Fruit fly (Drosophila melanogaster) whole organism, embryonic: Measurements from ENCODE around the gene CG5850.

Experiments used
- Awh ChIP-seq: fragments of 200-800 bp; sonication (Bioruptor generic); IDR thresholded peaks from 2 replicates; pipeline ENCODE4, ENCODE4 v1.3.6; 2022; ENCODE audit warnings: missing biosample characterization, missing genetic modification characterization
- Bteb2 ChIP-seq: fragments of 200-800 bp; sonication (Bioruptor generic); optimal IDR thresholded peaks from 2 replicates; lab custom pipeline; 2016; ENCODE audit warnings: missing biosample characterization, missing genetic modification characterization
- CG10267 ChIP-seq: fragments of 200-800 bp; sonication (Bioruptor generic); optimal IDR thresholded peaks from 2 replicates; lab custom pipeline; 2018; ENCODE audit warnings: missing biosample characterization, mild to moderate bottlenecking, missing genetic modification characterization, moderate library complexity
- CG10543 ChIP-seq: fragments of 200-800 bp; sonication (Bioruptor generic); optimal IDR thresholded peaks from 3 replicates; lab custom pipeline; 2017; ENCODE audit warnings: missing biosample characterization, mild to moderate bottlenecking, missing genetic modification characterization, moderate library complexity
- CG12155 ChIP-seq: fragments of 200-800 bp; sonication (Bioruptor generic); optimal IDR thresholded peaks from 3 replicates; lab custom pipeline; 2016; ENCODE audit warnings: missing biosample characterization, missing genetic modification characterization
- CG13287 ChIP-seq: fragments of 200-800 bp; sonication (Bioruptor generic); IDR thresholded peaks from 2 replicates; pipeline ENCODE4 v1.3.6; 2022; ENCODE audit warnings: missing biosample characterization, missing genetic modification characterization; ENCODE audit not compliant: partially characterized antibody
- CG14710 ChIP-seq: fragments of 200-800 bp; sonication (Bioruptor generic); optimal IDR thresholded peaks from 3 replicates; lab custom pipeline; 2019; ENCODE audit warnings: missing biosample characterization, mild to moderate bottlenecking, missing genetic modification characterization, moderate library complexity
- CG14965 ChIP-seq: fragments of 200-800 bp; sonication (Bioruptor generic); optimal IDR thresholded peaks from 2 replicates; lab custom pipeline; 2016; ENCODE audit warnings: missing biosample characterization, missing genetic modification characterization, borderline replicate concordance
- CG15073 ChIP-seq: fragments of 200-800 bp; sonication (Bioruptor generic); optimal IDR thresholded peaks from 2 replicates; lab custom pipeline; 2016; ENCODE audit warnings: missing biosample characterization, missing genetic modification characterization
- CG15696 ChIP-seq: fragments of 200-800 bp; sonication (Bioruptor generic); optimal IDR thresholded peaks from 2 replicates; lab custom pipeline; 2019; ENCODE audit warnings: missing biosample characterization, mild to moderate bottlenecking, missing genetic modification characterization, moderate library complexity
- CG1647 ChIP-seq: fragments of 200-800 bp; sonication (Bioruptor generic); optimal IDR thresholded peaks from 3 replicates; lab custom pipeline; 2016; ENCODE audit warnings: missing biosample characterization, missing genetic modification characterization
- CG17385 ChIP-seq: fragments of 200-800 bp; sonication (Bioruptor generic); optimal IDR thresholded peaks from 3 replicates; lab custom pipeline; 2018; ENCODE audit warnings: missing biosample characterization, mild to moderate bottlenecking, missing genetic modification characterization
- CG2120 ChIP-seq: fragments of 200-800 bp; sonication (Bioruptor generic); optimal IDR thresholded peaks from 3 replicates; lab custom pipeline; 2016; ENCODE audit warnings: missing biosample characterization, missing genetic modification characterization
- CG6175 ChIP-seq: fragments of 200-800 bp; sonication (Bioruptor generic); IDR thresholded peaks from 3 replicates; pipeline ENCODE4 v1.3.6; 2022; ENCODE audit warnings: missing biosample characterization, missing genetic modification characterization
- CG6791 ChIP-seq: fragments of 200-800 bp; sonication (Bioruptor generic); IDR thresholded peaks from 3 replicates; pipeline ENCODE4 v1.3.6; 2022; ENCODE audit warnings: missing biosample characterization, missing genetic modification characterization; ENCODE audit not compliant: partially characterized antibody
- CG6813 ChIP-seq: fragments of 200-800 bp; sonication (Bioruptor generic); optimal IDR thresholded peaks from 2 replicates; lab custom pipeline; 2017; ENCODE audit warnings: missing biosample characterization, missing genetic modification characterization, mild to moderate bottlenecking, moderate library complexity, missing genetic modification reagents
- CG7745 ChIP-seq: fragments of 200-800 bp; sonication (Bioruptor generic); optimal IDR thresholded peaks from 2 replicates; lab custom pipeline; 2018; ENCODE audit warnings: missing biosample characterization, mild to moderate bottlenecking, missing genetic modification characterization, moderate library complexity
- CG8944 ChIP-seq: fragments of 200-800 bp; sonication (Bioruptor generic); optimal IDR thresholded peaks from 3 replicates; lab custom pipeline; 2016; ENCODE audit warnings: missing biosample characterization, missing genetic modification characterization
- CG9876 ChIP-seq: fragments of 200-800 bp; sonication (Bioruptor generic); optimal IDR thresholded peaks from 2 replicates; lab custom pipeline; 2016; ENCODE audit warnings: missing biosample characterization, missing genetic modification characterization
- Dll ChIP-seq: fragments of 200-800 bp; sonication (Bioruptor generic); IDR thresholded peaks from 4 replicates; pipeline ENCODE4 v1.3.6; 2022; ENCODE audit warnings: missing biosample characterization, missing genetic modification characterization; ENCODE audit not compliant: partially characterized antibody
- E2f2 ChIP-seq: fragments of 200-800 bp; sonication (Bioruptor generic); IDR thresholded peaks from 2 replicates; pipeline ENCODE4 v1.3.6; 2022; ENCODE audit warnings: missing biosample characterization, missing genetic modification characterization
- ERR ChIP-seq: fragments of 200-800 bp; sonication (Bioruptor generic); optimal IDR thresholded peaks from 2 replicates; lab custom pipeline; 2016; ENCODE audit warnings: missing biosample characterization, missing genetic modification characterization
- Ets65A ChIP-seq: fragments of 200-800 bp; sonication (Bioruptor generic); peaks from one replicate; lab custom pipeline; 2016; ENCODE audit warnings: missing biosample characterization, missing genetic modification characterization
- Ets97D ChIP-seq: fragments of 200-800 bp; sonication (Bioruptor generic); optimal IDR thresholded peaks from 3 replicates; lab custom pipeline; 2016; ENCODE audit warnings: missing biosample characterization, missing genetic modification characterization
- MESR4 ChIP-seq: fragments of 200-800 bp; sonication (Bioruptor generic); optimal IDR thresholded peaks from 2 replicates; lab custom pipeline; 2018; ENCODE audit warnings: missing biosample characterization, mild to moderate bottlenecking, missing genetic modification characterization, moderate library complexity
- Myb ChIP-seq: fragments of 200-800 bp; sonication (Bioruptor generic); optimal IDR thresholded peaks from 2 replicates; lab custom pipeline; 2016; ENCODE audit warnings: missing biosample characterization, missing genetic modification characterization
- NC2α ChIP-seq: fragments of 200-800 bp; sonication (Bioruptor generic); optimal IDR thresholded peaks from 2 replicates; lab custom pipeline; 2016; ENCODE audit warnings: missing biosample characterization, missing genetic modification characterization
- Pdp1 ChIP-seq, 2 experiments: fragments of 200-800 bp; sonication (Bioruptor generic); optimal IDR thresholded peaks; 3 replicates each; lab custom pipeline; 2016; ENCODE audit warnings: missing biosample characterization in 2 of 2, missing genetic modification characterization in 2 of 2, mild to moderate bottlenecking in 1 of 2, moderate library complexity in 1 of 2
- Trl ChIP-seq, 3 experiments: fragments of >200 bp in 2 of 3; fragments of 200-800 bp in 1 of 3; sonication (Bioruptor generic) in 1 of 3; optimal IDR thresholded peaks; 2 replicates in 1 of 3; 3 replicates in 2 of 3; lab custom pipeline; 2016 to 2017; ENCODE audit warnings: missing biosample characterization in 1 of 3, missing genetic modification characterization in 1 of 3
- ara ChIP-seq: fragments of 200-800 bp; sonication (Bioruptor generic); IDR thresholded peaks from 2 replicates; pipeline ENCODE4 v1.3.6; 2022; ENCODE audit warnings: missing biosample characterization, missing genetic modification characterization
- chinmo ChIP-seq: fragments of 200-800 bp; sonication (Bioruptor generic); IDR thresholded peaks from 4 replicates; pipeline ENCODE4 v1.3.6; 2022; ENCODE audit warnings: missing biosample characterization, missing genetic modification characterization; ENCODE audit not compliant: partially characterized antibody
- cwo ChIP-seq: fragments of 200-800 bp; sonication (Bioruptor generic); optimal IDR thresholded peaks from 3 replicates; lab custom pipeline; 2017; ENCODE audit warnings: missing biosample characterization, missing genetic modification characterization, mild to moderate bottlenecking, moderate library complexity, missing genetic modification reagents
- da ChIP-seq: fragments of 200-800 bp; sonication (Bioruptor generic); optimal IDR thresholded peaks from 2 replicates; lab custom pipeline; 2016; ENCODE audit warnings: missing biosample characterization, missing genetic modification characterization
- disco-r ChIP-seq: fragments of 200-800 bp; sonication (Bioruptor generic); optimal IDR thresholded peaks from 2 replicates; lab custom pipeline; 2016; ENCODE audit warnings: missing biosample characterization, missing genetic modification characterization
- dysf ChIP-seq: fragments of 200-800 bp; sonication (Bioruptor generic); IDR thresholded peaks from 3 replicates; pipeline ENCODE4 v1.3.6; 2022; ENCODE audit warnings: missing biosample characterization, missing genetic modification characterization
- esg ChIP-seq: fragments of 200-800 bp; sonication (Bioruptor generic); conservative IDR thresholded peaks from 2 replicates; pipeline ENCODE4 v1.3.6; 2022; ENCODE audit warnings: missing biosample characterization, missing genetic modification characterization
- ewg ChIP-seq: fragments of 200-800 bp; sonication (Bioruptor generic); optimal IDR thresholded peaks from 3 replicates; lab custom pipeline; 2017; ENCODE audit warnings: mild to moderate bottlenecking, missing biosample characterization, missing genetic modification reagents, missing genetic modification characterization
- fd64A ChIP-seq: fragments of 200-800 bp; sonication (Bioruptor generic); optimal IDR thresholded peaks from 3 replicates; lab custom pipeline; 2018; ENCODE audit warnings: missing biosample characterization, mild to moderate bottlenecking, missing genetic modification characterization
- gro ChIP-seq: fragments of 200-800 bp; sonication (Bioruptor generic); optimal IDR thresholded peaks from 2 replicates; lab custom pipeline; 2016; ENCODE audit warnings: missing biosample characterization, missing genetic modification characterization
- ind ChIP-seq: fragments of 200-800 bp; sonication (Bioruptor generic); optimal IDR thresholded peaks from 3 replicates; lab custom pipeline; 2016; ENCODE audit warnings: missing biosample characterization, missing genetic modification characterization
- maf-S ChIP-seq: fragments of 200-800 bp; sonication (Bioruptor generic); optimal IDR thresholded peaks from 2 replicates; lab custom pipeline; 2016; ENCODE audit warnings: missing biosample characterization, missing genetic modification characterization
- otp ChIP-seq: fragments of 200-800 bp; sonication (Bioruptor generic); IDR thresholded peaks from 3 replicates; pipeline ENCODE4, ENCODE4 v1.3.6; 2022; ENCODE audit warnings: missing biosample characterization, missing genetic modification characterization
- pho ChIP-seq: fragments of 200-800 bp; sonication (Bioruptor generic); optimal IDR thresholded peaks from 2 replicates; lab custom pipeline; 2016; ENCODE audit warnings: missing biosample characterization, missing genetic modification characterization
- pzg ChIP-seq: fragments of 200-800 bp; sonication (Bioruptor generic); optimal IDR thresholded peaks from 3 replicates; lab custom pipeline; 2018; ENCODE audit warnings: missing biosample characterization, mild to moderate bottlenecking, missing genetic modification characterization, moderate library complexity
- shn ChIP-seq: fragments of 200-800 bp; sonication (Bioruptor generic); optimal IDR thresholded peaks from 3 replicates; lab custom pipeline; 2016; ENCODE audit warnings: missing biosample characterization, missing genetic modification characterization
- trh ChIP-seq: fragments of 200-800 bp; sonication (Bioruptor generic); optimal IDR thresholded peaks from 2 replicates; lab custom pipeline; 2016; ENCODE audit warnings: missing biosample characterization, missing genetic modification characterization
- unc-4 ChIP-seq: fragments of 200-800 bp; sonication (Bioruptor generic); IDR thresholded peaks from 2 replicates; pipeline ENCODE4 v1.3.6; 2022; ENCODE audit warnings: missing biosample characterization, missing genetic modification characterization; ENCODE audit not compliant: partially characterized antibody
- wdn ChIP-seq: fragments of 200-800 bp; sonication (Bioruptor generic); IDR thresholded peaks from 2 replicates; pipeline ENCODE4 v1.3.6; 2022; ENCODE audit warnings: missing biosample characterization, missing genetic modification characterization
- zfh1 ChIP-seq: fragments of 200-800 bp; sonication (Bioruptor generic); IDR thresholded peaks from 3 replicates; pipeline ENCODE4 v1.3.6; 2022; ENCODE audit warnings: missing biosample characterization, missing genetic modification characterization

CG5850 gene

dm6 chr2L:9938631-9939256 is 25.0 kb downstream of the CG5850 start, which contains the start of the genes Datp and CG4619 (continued):
- TF ChIP-seq ara (GFP tag; lab: Robert Waterston, UW), result no peak
- peak; percentile 29 for TF ChIP-seq CG10543 (GFP tag; lab: Kevin White, UChicago)
- peak; percentile 21 for TF ChIP-seq CG1647
- no peak for TF ChIP-seq esg
- TF ChIP-seq CG14710 (tag; lab: Kevin White, UChicago), result peak; percentile 37
- peak; percentile 55; the same call in 2 of the 3 replicates for TF ChIP-seq dysf (GFP tag; lab: Robert Waterston, UW)
- TF ChIP-seq pho, result peak; percentile 38
- TF ChIP-seq CG15696, result no peak
- TF ChIP-seq CG17385 (GFP tag; lab: Kevin White, UChicago), result peak; percentile 56
- no peak for TF ChIP-seq otp (GFP tag; lab: Robert Waterston, UW)
- TF ChIP-seq maf-S (GFP tag; lab: Kevin White, UChicago), result peak; percentile 25
- TF ChIP-seq Ets97D (GFP tag; lab: Kevin White, UChicago), result peak; percentile 51
- TF ChIP-seq NC2α, result no peak
- TF ChIP-seq CG13287 (GFP tag; lab: Robert Waterston, UW), result peak; percentile 26; the same call in 1 of the 2 replicates
- TF ChIP-seq shn (GFP tag; lab: Kevin White, UChicago), result peak; percentile 76
- TF ChIP-seq chinmo, result no peak
- TF ChIP-seq CG15073 (GFP tag; lab: Kevin White, UChicago), result no peak
- TF ChIP-seq CG6175 (GFP tag; lab: Robert Waterston, UW), result no peak
- TF ChIP-seq Awh (GFP tag; lab: Robert Waterston, UW), result no peak
- TF ChIP-seq CG6791 (GFP tag; lab: Robert Waterston, UW), result peak; percentile 65; the same call in 1 of the 3 replicates
- TF ChIP-seq Dll (GFP tag; lab: Robert Waterston, UW), result no peak
- TF ChIP-seq CG8944 (GFP tag; lab: Kevin White, UChicago), result peak; percentile 58
- TF ChIP-seq Trl (optimal IDR thresholded peaks at IDR 0.05; lab: Kevin White, UChicago), result peak in 1 of 2 experiments; percentile 15
- peak; percentile 64 for TF ChIP-seq Trl (GFP tag; optimal IDR thresholded peaks at IDR 0.05; lab: Kevin White, UChicago)
- TF ChIP-seq disco-r, result peak; percentile 20
- no peak for TF ChIP-seq cwo (GFP tag; lab: Kevin White, UChicago)
- peak; percentile 37; the same call in 1 of the 2 replicates for TF ChIP-seq unc-4 (GFP tag; lab: Robert Waterston, UW)
- peak; percentile 52; the same call in 2 of the 3 replicates for TF ChIP-seq zfh1 (GFP tag; lab: Robert Waterston, UW)
- no peak for TF ChIP-seq fd64A
- peak; percentile 12 to 95 for TF ChIP-seq Pdp1 (GFP tag; optimal IDR thresholded peaks at IDR 0.05; lab: Kevin White, UChicago)
- peak; percentile 49 for TF ChIP-seq da (GFP tag; lab: Kevin White, UChicago)
- TF ChIP-seq ERR, result no peak
- TF ChIP-seq ewg (GFP tag; lab: Kevin White, UChicago), result peak; percentile 0
- TF ChIP-seq gro (GFP tag; lab: Kevin White, UChicago), result peak; percentile 24
- peak; percentile 79 for TF ChIP-seq pzg (GFP tag; lab: Kevin White, UChicago)
- TF ChIP-seq trh (GFP tag; lab: Kevin White, UChicago), result no peak
- peak; percentile 92 for TF ChIP-seq CG10267 (tag; lab: Kevin White, UChicago)
- TF ChIP-seq CG12155 (GFP tag; lab: Kevin White, UChicago), result peak; percentile 11
- peak; percentile 16 for TF ChIP-seq CG6813
- peak; percentile 91 for TF ChIP-seq Ets65A (GFP tag; lab: Kevin White, UChicago)
- peak; percentile 75 for TF ChIP-seq CG2120 (GFP tag; lab: Kevin White, UChicago)
- peak; percentile 48 for TF ChIP-seq CG9876
- TF ChIP-seq E2f2 (GFP tag; lab: Robert Waterston, UW), result peak; percentile 32; the same call in 1 of the 2 replicates
- peak; percentile 80 for TF ChIP-seq Myb
- no peak for TF ChIP-seq Bteb2 (GFP tag; lab: Kevin White, UChicago)
- TF ChIP-seq CG7745 (tag; lab: Kevin White, UChicago), result no peak
- 0 out of 2 replicates have a peak, but pooled peaks have one; percentile 20 for TF ChIP-seq wdn (GFP tag; lab: Robert Waterston, UW)
- TF ChIP-seq ind (GFP tag; lab: Kevin White, UChicago), result peak; percentile 46
- no peak for TF ChIP-seq CG14965 (GFP tag; lab: Kevin White, UChicago)
- peak; percentile 68 for TF ChIP-seq MESR4 (GFP tag; lab: Kevin White, UChicago)
